Fruit fly (Drosophila melanogaster) whole organism, prepupa: ENCODE data around the gene Ccm3.

Experiments used
- Blimp-1 ChIP-seq: fragments of 200-800 bp; sonication (Bioruptor generic); optimal IDR thresholded peaks from 3 replicates; lab custom pipeline; 2017; ENCODE audit warnings: missing biosample characterization, missing genetic modification characterization, mild to moderate bottlenecking, moderate library complexity, missing genetic modification reagents
- CG10631 ChIP-seq: fragments of 200-800 bp; sonication (Bioruptor generic); optimal IDR thresholded peaks from 2 replicates; lab custom pipeline; 2016; ENCODE audit warnings: missing biosample characterization, missing genetic modification characterization
- CG11294 ChIP-seq: fragments of 200-800 bp; sonication (Bioruptor generic); IDR thresholded peaks from 2 replicates; pipeline ENCODE4 v1.3.6; 2022; ENCODE audit warnings: missing biosample characterization, missing genetic modification characterization
- CG11762 ChIP-seq: fragments of 200-800 bp; sonication (Bioruptor generic); optimal IDR thresholded peaks from 3 replicates; lab custom pipeline; 2016; ENCODE audit warnings: missing biosample characterization, missing genetic modification characterization; ENCODE audit not compliant: insufficient read depth
- CG11902 ChIP-seq: fragments of 200-800 bp; sonication (Bioruptor generic); optimal IDR thresholded peaks from 3 replicates; lab custom pipeline; 2016; ENCODE audit warnings: missing biosample characterization, missing genetic modification characterization
- CG3032 ChIP-seq: fragments of 200-800 bp; optimal IDR thresholded peaks from 2 replicates; lab custom pipeline; 2019; ENCODE audit warnings: missing biosample characterization, mild to moderate bottlenecking, missing genetic modification characterization, moderate library complexity
- CG31627 ChIP-seq: fragments of 200-800 bp; sonication (Bioruptor generic); optimal IDR thresholded peaks from 3 replicates; lab custom pipeline; 2016; ENCODE audit warnings: missing biosample characterization, missing genetic modification characterization
- CG32006 ChIP-seq: fragments of 200-800 bp; sonication (Bioruptor generic); optimal IDR thresholded peaks from 3 replicates; lab custom pipeline; 2017; ENCODE audit warnings: missing biosample characterization, mild to moderate bottlenecking, missing genetic modification characterization
- CG3919 ChIP-seq: fragments of 200-800 bp; sonication (Bioruptor generic); optimal IDR thresholded peaks from 3 replicates; lab custom pipeline; 2016; ENCODE audit warnings: missing biosample characterization, missing genetic modification characterization
- CG4318 ChIP-seq: fragments of 200-800 bp; sonication (Bioruptor generic); optimal IDR thresholded peaks from 3 replicates; lab custom pipeline; 2017; ENCODE audit warnings: missing biosample characterization, mild to moderate bottlenecking, missing genetic modification characterization
- CG6163 ChIP-seq: fragments of 200-800 bp; sonication (Bioruptor generic); IDR thresholded peaks from 3 replicates; pipeline ENCODE4 v1.3.6; 2022; ENCODE audit warnings: missing biosample characterization, missing genetic modification characterization
- CG7368 ChIP-seq: fragments of 200-800 bp; sonication (Bioruptor generic); optimal IDR thresholded peaks from 3 replicates; lab custom pipeline; 2016; ENCODE audit warnings: missing biosample characterization, missing genetic modification characterization
- CG8119 ChIP-seq: fragments of 200-800 bp; sonication (Bioruptor generic); IDR thresholded peaks from 3 replicates; pipeline ENCODE4 v1.3.6; 2022; ENCODE audit warnings: missing biosample characterization, missing genetic modification characterization
- CG8632 ChIP-seq: fragments of 200-800 bp; sonication (Bioruptor generic); optimal IDR thresholded peaks from 3 replicates; lab custom pipeline; 2016; ENCODE audit warnings: missing biosample characterization, missing genetic modification characterization
- CG9139 ChIP-seq: fragments of 200-800 bp; sonication (Bioruptor generic); optimal IDR thresholded peaks from 3 replicates; lab custom pipeline; 2017; ENCODE audit warnings: missing biosample characterization, mild to moderate bottlenecking, missing genetic modification characterization
- Eip75B ChIP-seq: fragments of 200-800 bp; sonication (Bioruptor generic); optimal IDR thresholded peaks from 3 replicates; lab custom pipeline; 2016; ENCODE audit warnings: missing biosample characterization, missing genetic modification characterization
- Eip78C ChIP-seq: fragments of 200-800 bp; sonication (Bioruptor generic); peaks from one replicate; lab custom pipeline; 2016; ENCODE audit warnings: missing biosample characterization, missing genetic modification characterization
- Eip93F ChIP-seq: fragments of 200-800 bp; sonication (Bioruptor generic); optimal IDR thresholded peaks from 2 replicates; lab custom pipeline; 2016; ENCODE audit warnings: missing biosample characterization, mild to moderate bottlenecking, missing genetic modification characterization
- Ets21C ChIP-seq: fragments of 200-800 bp; sonication (Bioruptor generic); optimal IDR thresholded peaks from 3 replicates; lab custom pipeline; 2016; ENCODE audit warnings: missing biosample characterization, missing genetic modification characterization
- Gug ChIP-seq: fragments of 200-800 bp; sonication (Bioruptor generic); IDR thresholded peaks from 2 replicates; pipeline ENCODE4 v1.3.6; 2022; ENCODE audit warnings: missing biosample characterization, missing genetic modification characterization
- Hr38 ChIP-seq: sonication (Bioruptor generic); optimal IDR thresholded peaks from 2 replicates; lab custom pipeline; 2016; ENCODE audit warnings: missing biosample characterization, missing genetic modification characterization
- Hr39 ChIP-seq: fragments of 200-800 bp; sonication (Bioruptor generic); optimal IDR thresholded peaks from 2 replicates; lab custom pipeline; 2016; ENCODE audit warnings: missing biosample characterization, missing genetic modification characterization
- Hr4 ChIP-seq: fragments of 200-800 bp; sonication (Bioruptor generic); optimal IDR thresholded peaks from 3 replicates; lab custom pipeline; 2016; ENCODE audit warnings: missing biosample characterization, missing genetic modification characterization
- Lpt ChIP-seq: fragments of 200-800 bp; sonication (Bioruptor generic); optimal IDR thresholded peaks from 3 replicates; lab custom pipeline; 2016; ENCODE audit warnings: missing biosample characterization, missing genetic modification characterization
- Met ChIP-seq: fragments of 200-800 bp; sonication (Bioruptor generic); optimal IDR thresholded peaks from 3 replicates; lab custom pipeline; 2016; ENCODE audit warnings: missing biosample characterization, missing genetic modification characterization
- OdsH ChIP-seq: fragments of 200-800 bp; sonication (Bioruptor generic); optimal IDR thresholded peaks from 3 replicates; lab custom pipeline; 2016; ENCODE audit warnings: missing biosample characterization, missing genetic modification characterization
- Smox ChIP-seq: fragments of 200-800 bp; sonication (Bioruptor generic); optimal IDR thresholded peaks from 3 replicates; lab custom pipeline; 2016; ENCODE audit warnings: missing biosample characterization, missing genetic modification characterization
- Sox102F ChIP-seq: fragments of 200-800 bp; sonication (Bioruptor generic); optimal IDR thresholded peaks from 2 replicates; lab custom pipeline; 2016; ENCODE audit warnings: missing biosample characterization, mild to moderate bottlenecking, missing genetic modification characterization
- Sox14 ChIP-seq: fragments of 200-800 bp; sonication (Bioruptor generic); optimal IDR thresholded peaks from 3 replicates; lab custom pipeline; 2016; ENCODE audit warnings: missing biosample characterization, missing genetic modification characterization
- Sox15 ChIP-seq: fragments of 200-800 bp; sonication (Bioruptor generic); optimal IDR thresholded peaks from 3 replicates; lab custom pipeline; 2016; ENCODE audit warnings: missing biosample characterization, missing genetic modification characterization
- achi ChIP-seq: fragments of 200-800 bp; sonication (Bioruptor generic); optimal IDR thresholded peaks from 3 replicates; lab custom pipeline; 2016; ENCODE audit warnings: missing biosample characterization, missing genetic modification characterization
- acj6 ChIP-seq: fragments of 200-800 bp; sonication (Bioruptor generic); optimal IDR thresholded peaks from 3 replicates; lab custom pipeline; 2016; ENCODE audit warnings: missing biosample characterization, missing genetic modification characterization
- cyc ChIP-seq: fragments of 200-800 bp; sonication (Bioruptor generic); optimal IDR thresholded peaks from 3 replicates; lab custom pipeline; 2016; ENCODE audit warnings: missing biosample characterization, missing genetic modification characterization
- dac ChIP-seq: fragments of 200-800 bp; sonication (Bioruptor generic); optimal IDR thresholded peaks from 2 replicates; lab custom pipeline; 2017; ENCODE audit warnings: missing biosample characterization, mild to moderate bottlenecking, missing genetic modification characterization
- dsx ChIP-seq: fragments of 200-800 bp; optimal IDR thresholded peaks from 3 replicates; lab custom pipeline; 2019; ENCODE audit warnings: missing biosample characterization, mild to moderate bottlenecking, missing genetic modification characterization, moderate library complexity; ENCODE audit not compliant: poor library complexity, severe bottlenecking
- eg ChIP-seq: fragments of 200-800 bp; sonication (Bioruptor generic); IDR thresholded peaks from 3 replicates; pipeline ENCODE4 v1.3.6; 2022; ENCODE audit warnings: missing biosample characterization, missing genetic modification characterization
- esn ChIP-seq: fragments of 200-800 bp; sonication (Bioruptor generic); optimal IDR thresholded peaks from 2 replicates; lab custom pipeline; 2016; ENCODE audit warnings: missing biosample characterization, mild to moderate bottlenecking, missing genetic modification characterization, moderate library complexity
- fd85E ChIP-seq: fragments of 200-800 bp; sonication (Bioruptor generic); optimal IDR thresholded peaks from 3 replicates; lab custom pipeline; 2016; ENCODE audit warnings: missing biosample characterization, missing genetic modification characterization
- fkh ChIP-seq: fragments of 200-800 bp; sonication (Bioruptor generic); optimal IDR thresholded peaks from 3 replicates; lab custom pipeline; 2017; ENCODE audit warnings: missing biosample characterization, mild to moderate bottlenecking, missing genetic modification characterization, moderate library complexity
- net ChIP-seq: fragments of 200-800 bp; sonication (Bioruptor generic); optimal IDR thresholded peaks from 3 replicates; lab custom pipeline; 2016; ENCODE audit warnings: missing biosample characterization, missing genetic modification characterization
- pdm3 ChIP-seq: fragments of 200-800 bp; sonication (Bioruptor generic); optimal IDR thresholded peaks from 3 replicates; lab custom pipeline; 2016; ENCODE audit warnings: missing biosample characterization, missing genetic modification characterization
- spab ChIP-seq: fragments of 200-800 bp; sonication (Bioruptor generic); optimal IDR thresholded peaks from 2 replicates; lab custom pipeline; 2017; ENCODE audit warnings: missing biosample characterization, mild to moderate bottlenecking, missing genetic modification characterization, missing genetic modification reagents
- ss ChIP-seq, 2 experiments: fragments of 200-800 bp; sonication (Bioruptor generic); optimal IDR thresholded peaks; 2 replicates in 1 of 2; 3 replicates in 1 of 2; lab custom pipeline; 2017 to 2018; ENCODE audit warnings: mild to moderate bottlenecking in 2 of 2, missing biosample characterization in 2 of 2, missing genetic modification characterization in 2 of 2, moderate library complexity in 1 of 2
- svp ChIP-seq: fragments of 200-800 bp; sonication (Bioruptor generic); peaks from one replicate; lab custom pipeline; 2016; ENCODE audit warnings: missing biosample characterization, missing genetic modification characterization
- topi ChIP-seq: fragments of 200-800 bp; sonication (Bioruptor generic); optimal IDR thresholded peaks from 3 replicates; lab custom pipeline; 2016; ENCODE audit warnings: missing biosample characterization, missing genetic modification characterization
- vri ChIP-seq: fragments of 200-800 bp; sonication (Bioruptor generic); optimal IDR thresholded peaks from 3 replicates; lab custom pipeline; 2016; ENCODE audit warnings: missing biosample characterization, mild to moderate bottlenecking, missing genetic modification characterization

Ccm3 gene

DNA sequence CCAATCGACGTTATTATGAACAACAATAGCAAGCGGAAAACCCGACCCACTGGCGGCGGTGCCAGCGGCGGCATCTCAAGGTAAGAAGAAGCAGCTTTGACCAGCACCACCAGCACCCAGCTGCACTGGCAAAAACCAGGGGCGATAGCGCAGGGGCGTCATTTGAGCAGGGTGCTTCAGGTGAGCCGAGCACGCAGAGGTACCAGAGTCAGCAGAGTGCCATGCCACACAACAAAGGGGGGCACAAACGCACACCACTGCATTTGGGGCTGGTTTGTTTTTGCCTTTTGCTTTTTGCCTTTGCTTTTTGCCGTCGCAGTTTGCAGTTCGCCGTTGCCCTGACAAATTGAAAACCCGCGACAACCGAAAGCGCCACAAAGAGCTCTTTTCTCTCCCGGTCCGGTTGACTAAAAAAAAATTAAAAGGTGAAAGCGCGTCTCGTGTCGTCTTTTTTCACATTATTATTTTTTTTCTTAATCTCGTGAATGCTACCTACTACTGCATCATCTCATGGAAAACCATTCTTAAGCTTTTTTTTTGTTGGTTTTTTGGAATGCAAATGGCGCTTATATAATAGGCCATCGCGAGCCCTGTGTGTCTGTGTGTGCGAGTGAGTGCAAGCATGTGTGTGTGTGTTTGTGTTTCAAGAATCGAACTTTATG is 37.5 kb downstream of the Ccm3 start (continued):
- TF ChIP-seq CG6163 (GFP tag; lab: Robert Waterston, UW) (peak; percentile 43; the same call in 2 of the 3 replicates), CG4318 (GFP tag; lab: Kevin White, UChicago) (no peak), Lpt (GFP tag; lab: Kevin White, UChicago) (peak; percentile 37), achi (GFP tag; lab: Kevin White, UChicago) (peak; percentile 20), dsx (GFP tag; lab: Kevin White, UChicago) (no peak), Eip75B (GFP tag; lab: Kevin White, UChicago) (peak; percentile 26), svp (GFP tag; lab: Kevin White, UChicago) (peak; percentile 79), Eip93F (GFP tag; lab: Kevin White, UChicago) (no peak), esn (peak; percentile 14)

DNA sequence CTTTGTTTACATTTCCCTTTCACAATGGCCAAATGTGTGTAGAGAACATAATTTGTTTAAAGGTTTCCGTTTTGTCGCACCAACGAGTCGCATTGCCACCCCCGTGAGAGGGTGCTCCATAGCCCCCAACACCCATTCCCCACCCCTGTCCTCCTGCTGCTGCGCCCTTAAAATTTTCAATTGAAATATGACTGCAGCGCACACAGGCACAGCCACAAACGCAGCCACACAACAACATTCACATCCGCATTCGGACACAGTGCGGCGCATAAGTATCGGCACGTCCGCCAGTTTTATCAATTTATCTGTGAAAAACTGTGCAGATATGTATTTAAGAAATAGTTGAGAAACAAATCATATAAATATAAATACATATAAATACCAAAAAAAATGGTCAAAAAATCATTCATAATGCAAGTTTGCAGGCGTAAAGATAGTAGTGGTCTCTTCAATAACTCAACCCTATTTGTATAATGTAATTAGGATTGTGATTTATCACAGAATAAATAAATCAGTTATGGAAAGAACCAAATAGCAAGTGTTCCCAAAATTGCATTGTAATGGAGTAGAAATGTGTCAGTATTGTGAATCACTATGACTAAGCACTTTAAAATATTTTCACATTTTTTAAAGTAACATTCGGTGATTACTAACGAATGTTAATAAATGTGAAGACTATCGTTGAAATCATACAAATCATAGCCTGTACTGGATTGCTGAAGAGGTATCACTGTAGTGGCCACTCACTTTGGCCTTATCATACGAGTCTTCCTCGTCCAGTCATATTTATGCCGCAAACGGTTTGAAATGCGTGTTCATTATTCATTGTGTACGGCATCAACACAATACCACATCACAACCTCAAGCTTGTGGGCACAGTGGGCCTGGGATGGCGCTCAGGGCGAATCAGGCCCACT is 38.3 kb downstream of the Ccm3 start:
- TF ChIP-seq fd85E (GFP tag; lab: Kevin White, UChicago) (no peak), Sox15 (GFP tag; lab: Kevin White, UChicago) (no peak), Lpt (GFP tag; lab: Kevin White, UChicago) (peak; percentile 26), Hr39 (GFP tag; lab: Kevin White, UChicago) (peak; percentile 57), cyc (GFP tag; lab: Kevin White, UChicago) (no peak), Eip78C (GFP tag; lab: Kevin White, UChicago) (peak; percentile 83), CG31627 (GFP tag; lab: Kevin White, UChicago) (peak; percentile 41), OdsH (peak; percentile 43), Smox (GFP tag; lab: Kevin White, UChicago) (peak; percentile 49), CG11762 (GFP tag; lab: Kevin White, UChicago) (peak; percentile 27), vri (GFP tag; lab: Kevin White, UChicago) (no peak), CG3032 (tag; lab: Kevin White, UChicago) (no peak), net (GFP tag; lab: Kevin White, UChicago) (no peak), CG11902 (GFP tag; lab: Kevin White, UChicago) (peak; percentile 5), CG32006 (GFP tag; lab: Kevin White, UChicago) (peak; percentile 61), eg (peak; percentile 69), CG11294 (GFP tag; lab: Robert Waterston, UW) (peak; percentile 28; the same call in 1 of the 2 replicates), Sox14 (GFP tag; lab: Kevin White, UChicago) (peak; percentile 43), Ets21C (GFP tag; lab: Kevin White, UChicago) (no peak), Blimp-1 (GFP tag; lab: Kevin White, UChicago) (no peak), CG10631 (GFP tag; lab: Kevin White, UChicago) (peak; percentile 13), dsx (GFP tag; lab: Kevin White, UChicago) (no peak), topi (GFP tag; lab: Kevin White, UChicago) (peak; percentile 38), CG8632 (GFP tag; lab: Kevin White, UChicago) (peak; percentile 22), CG7368 (peak; percentile 10), Sox102F (GFP tag; lab: Kevin White, UChicago) (peak; percentile 34), Gug (GFP tag; lab: Robert Waterston, UW) (0 out of 2 replicates have a peak, but pooled peaks have one; percentile 22), fkh (GFP tag; lab: Kevin White, UChicago) (peak; percentile 43), CG8119 (GFP tag; lab: Robert Waterston, UW) (0 out of 3 replicates have a peak, but pooled peaks have one; percentile 12), esn (peak; percentile 66), Hr38 (GFP tag; lab: Kevin White, UChicago) (no peak), achi (GFP tag; lab: Kevin White, UChicago) (peak; percentile 26), CG3919 (peak; percentile 3), Met (peak; percentile 44), pdm3 (GFP tag; lab: Kevin White, UChicago) (peak; percentile 42), dac (peak; percentile 45), ss (GFP tag; optimal IDR thresholded peaks at IDR 0.05; lab: Kevin White, UChicago) (no peak), Hr4 (GFP tag; lab: Kevin White, UChicago) (peak; percentile 52), CG9139 (no peak), Eip75B (GFP tag; lab: Kevin White, UChicago) (no peak), spab (GFP tag; lab: Kevin White, UChicago) (no peak), acj6 (no peak)
